6 worm cellular contexts compared by ENCODE assay signal in the genomic region with DNA sequence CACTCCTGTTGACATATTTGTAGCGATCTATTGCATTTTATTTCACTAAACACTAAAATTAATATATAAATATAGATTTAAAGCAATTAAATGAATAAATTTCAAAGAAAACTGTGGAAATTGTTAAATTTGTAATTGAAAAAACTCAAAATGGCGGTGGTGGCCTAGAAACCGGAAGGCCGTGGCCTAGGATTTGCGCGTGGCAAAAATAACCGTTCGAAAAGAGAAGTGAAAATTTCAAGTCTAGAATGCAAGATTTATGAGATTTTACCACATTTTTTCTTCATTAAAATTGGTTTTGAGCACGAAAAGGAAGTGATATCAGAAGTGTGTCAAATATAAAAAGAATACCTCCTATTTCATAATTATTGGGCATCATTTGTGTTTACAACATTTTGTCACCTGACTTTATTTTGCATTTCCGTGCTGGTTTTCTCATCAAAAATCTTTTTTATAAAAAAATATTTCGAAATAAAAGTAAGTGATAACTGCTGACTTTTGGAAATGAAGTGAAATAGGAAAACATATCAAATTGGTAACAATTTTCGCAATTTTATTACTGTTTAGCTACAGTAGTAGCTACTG.
TF ChIP-seq lines count a peak whose summit lies in the region.

fli-1 (minus strand) TSS at position 58 of the 585 bp plus-strand sequence.

TF ChIP-seq in whole organism, L1 larva, 84 proteins besides CTCF, POLR2A, EP300 and RAD21 (continued from another document):
- TF ChIP-seq nhr-71 (tag; optimal IDR thresholded peaks at IDR 0.05; lab: Kevin White, UChicago) (peak; percentile 42), lir-3 (tag; optimal IDR thresholded peaks at IDR 0.05; lab: Kevin White, UChicago; ENCODE audit: poor library complexity) (peak; percentile 38), fkh-8 (tag; optimal IDR thresholded peaks at IDR 0.05; lab: Kevin White, UChicago) (peak; percentile 11), dsc-1 (tag; optimal IDR thresholded peaks at IDR 0.05; lab: Kevin White, UChicago) (peak; percentile 3), swsn-7 (tag; optimal IDR thresholded peaks at IDR 0.05; lab: Kevin White, UChicago) (peak; percentile 5), hpl-2 (GFP tag; optimal IDR thresholded peaks at IDR 0.05; lab: Kevin White, UChicago) (no peak), dpl-1 (GFP tag; optimal IDR thresholded peaks at IDR 0.05; lab: Kevin White, UChicago) (peak in 1 of 3 experiments; percentile 36), unc-98 (GFP tag; IDR thresholded peaks at IDR 0.05; lab: Robert Waterston, UW) (0 out of 2 replicates have a peak, but pooled peaks have one; percentile 13), snu-23 (GFP tag; optimal IDR thresholded peaks at IDR 0.05; lab: Kevin White, UChicago) (peak; percentile 28), skn-1 (tag; optimal IDR thresholded peaks at IDR 0.05; lab: Kevin White, UChicago) (peak; percentile 16), blmp-1 (tag; optimal IDR thresholded peaks at IDR 0.05; lab: Kevin White, UChicago) (peak; percentile 22), mab-9 (GFP tag; IDR thresholded peaks at IDR 0.05; lab: Robert Waterston, UW) (no peak), efl-3 (GFP tag; optimal IDR thresholded peaks at IDR 0.05; lab: Kevin White, UChicago) (no peak), unc-130 (tag; optimal IDR thresholded peaks at IDR 0.05; lab: Kevin White, UChicago) (no peak), ceh-90 (tag; optimal IDR thresholded peaks at IDR 0.05; lab: Kevin White, UChicago) (peak; percentile 60), lsy-2 (tag; optimal IDR thresholded peaks at IDR 0.05; lab: Kevin White, UChicago) (peak; percentile 7 to 33), lin-35 (GFP tag; optimal IDR thresholded peaks at IDR 0.05; lab: Kevin White, UChicago) (peak in 1 of 2 experiments; percentile 32), rnt-1 (tag; optimal IDR thresholded peaks at IDR 0.05; lab: Kevin White, UChicago) (peak; percentile 77), irx-1 (tag; optimal IDR thresholded peaks at IDR 0.05; lab: Kevin White, UChicago) (no peak), lin-14 (GFP tag; optimal IDR thresholded peaks at IDR 0.05; lab: Kevin White, UChicago) (peak; percentile 82)
TF ChIP-seq in whole organism, L1 larva: peak in this region for 20.

TF ChIP-seq in whole organism, L2 larva, 48 proteins besides CTCF, POLR2A, EP300 and RAD21 (continued from another document):
- no peak for TF ChIP-seq sma-3 (GFP tag; optimal IDR thresholded peaks at IDR 0.05; lab: Kevin White, UChicago)
- TF ChIP-seq nhr-6 (tag; optimal IDR thresholded peaks at IDR 0.05; lab: Kevin White, UChicago), result no peak
- TF ChIP-seq elt-3 (tag; optimal IDR thresholded peaks at IDR 0.05; lab: Kevin White, UChicago), result no peak
- TF ChIP-seq lin-13 (GFP tag; optimal IDR thresholded peaks at IDR 0.05; lab: Kevin White, UChicago), result no peak
- TF ChIP-seq sma-9 (GFP tag; optimal IDR thresholded peaks at IDR 0.05; lab: Kevin White, UChicago), result no peak
- no peak for TF ChIP-seq sma-9 (tag; optimal IDR thresholded peaks at IDR 0.05; lab: Kevin White, UChicago)

TF ChIP-seq in whole organism, L3 larva, 47 proteins besides CTCF, POLR2A, EP300 and RAD21 (continued from another document and continues in another):
- TF ChIP-seq snpc-4 (tag; optimal IDR thresholded peaks at IDR 0.05; lab: Kevin White, UChicago) (peak; percentile 14), elt-2 (tag; optimal IDR thresholded peaks at IDR 0.05; lab: Kevin White, UChicago) (no peak), nhr-237 (tag; optimal IDR thresholded peaks at IDR 0.05; lab: Kevin White, UChicago) (no peak), ZK546.5 (tag; optimal IDR thresholded peaks at IDR 0.05; lab: Kevin White, UChicago) (no peak), ceh-28 (tag; optimal IDR thresholded peaks at IDR 0.05; lab: Kevin White, UChicago) (no peak), tbx-2 (tag; optimal IDR thresholded peaks at IDR 0.05; lab: Kevin White, UChicago) (no peak), elt-1 (tag; optimal IDR thresholded peaks at IDR 0.05; lab: Kevin White, UChicago) (no peak), ceh-16 (tag; optimal IDR thresholded peaks at IDR 0.05; lab: Kevin White, UChicago) (no peak), nhr-23 (tag; optimal IDR thresholded peaks at IDR 0.05; lab: Kevin White, UChicago) (no peak), egl-5 (tag; optimal IDR thresholded peaks at IDR 0.05; lab: Kevin White, UChicago) (no peak), lsy-12 (tag; optimal IDR thresholded peaks at IDR 0.05; lab: Kevin White, UChicago) (no peak), unc-62 (GFP tag; optimal IDR thresholded peaks at IDR 0.05; lab: Kevin White, UChicago) (no peak), nhr-12 (tag; optimal IDR thresholded peaks at IDR 0.05; lab: Kevin White, UChicago) (no peak), lin-39 (tag; optimal IDR thresholded peaks at IDR 0.05; lab: Kevin White, UChicago) (no peak), egl-27 (tag; optimal IDR thresholded peaks at IDR 0.05; lab: Kevin White, UChicago) (no peak), nhr-43 (tag; optimal IDR thresholded peaks at IDR 0.05; lab: Kevin White, UChicago; ENCODE audit: poor library complexity, severe bottlenecking) (peak; percentile 3), pha-4 (tag; optimal IDR thresholded peaks at IDR 0.05; lab: Kevin White, UChicago) (peak; percentile 11), ama-1 (optimal IDR thresholded peaks at IDR 0.05; lab: Kevin White, UChicago) (no peak), nfya-1 (tag; optimal IDR thresholded peaks at IDR 0.05; lab: Kevin White, UChicago; ENCODE audit: insufficient read depth) (peak; percentile 24), nhr-11 (tag; optimal IDR thresholded peaks at IDR 0.05; lab: Kevin White, UChicago) (no peak), aly-2 (tag; optimal IDR thresholded peaks at IDR 0.05; lab: Kevin White, UChicago) (no peak), sea-2 (GFP tag; optimal IDR thresholded peaks at IDR 0.05; lab: Kevin White, UChicago) (no peak), daf-12 (tag; optimal IDR thresholded peaks at IDR 0.05; lab: Kevin White, UChicago) (no peak), unc-39 (tag; optimal IDR thresholded peaks at IDR 0.05; lab: Kevin White, UChicago) (no peak), eor-1 (tag; optimal IDR thresholded peaks at IDR 0.05; lab: Kevin White, UChicago) (no peak), zag-1 (tag; optimal IDR thresholded peaks at IDR 0.05; lab: Kevin White, UChicago) (no peak)

TF ChIP-seq in whole organism, L4 larva, 104 proteins besides CTCF, POLR2A, EP300 and RAD21 (continued from another document and continues in another):
- TF ChIP-seq daf-19 (GFP tag; conservative IDR thresholded peaks at IDR 0.05; lab: Robert Waterston, UW) (no peak), mep-1 (tag; optimal IDR thresholded peaks at IDR 0.05; lab: Kevin White, UChicago) (peak; percentile 7), madf-5 (GFP tag; IDR thresholded peaks at IDR 0.05; lab: Robert Waterston, UW) (no peak), sdz-12 (GFP tag; optimal IDR thresholded peaks at IDR 0.05; lab: Kevin White, UChicago) (no peak), jun-1 (tag; optimal IDR thresholded peaks at IDR 0.05; lab: Kevin White, UChicago) (no peak), nhr-25 (tag; optimal IDR thresholded peaks at IDR 0.05; lab: Kevin White, UChicago; ENCODE audit: borderline replicate concordance, insufficient read depth) (no peak), nhr-48 (tag; optimal IDR thresholded peaks at IDR 0.05; lab: Kevin White, UChicago) (no peak), aly-2 (tag; optimal IDR thresholded peaks at IDR 0.05; lab: Kevin White, UChicago) (no peak), lim-7 (GFP tag; IDR thresholded peaks at IDR 0.05; lab: Robert Waterston, UW) (no peak), dpl-1 (GFP tag; optimal IDR thresholded peaks at IDR 0.05; lab: Kevin White, UChicago) (peak; percentile 39), hif-1 (tag; optimal IDR thresholded peaks at IDR 0.05; lab: Kevin White, UChicago) (peak in 1 of 2 experiments; percentile 66), unc-62 (GFP tag; optimal IDR thresholded peaks at IDR 0.05 in 1 of 2; lab: Kevin White, UChicago) (no peak), unc-62 (tag; optimal IDR thresholded peaks at IDR 0.05; lab: Kevin White, UChicago) (no peak), aha-1 (tag; lab: Kevin White, UChicago) (no peak), saeg-2 (GFP tag; IDR thresholded peaks at IDR 0.05; lab: Robert Waterston, UW) (no peak), F49E8.2 (tag; optimal IDR thresholded peaks at IDR 0.05; lab: Kevin White, UChicago; ENCODE audit: borderline replicate concordance) (no peak), dve-1 (tag; optimal IDR thresholded peaks at IDR 0.05; lab: Kevin White, UChicago; ENCODE audit: insufficient read depth) (no peak), ceh-44 (GFP tag; IDR thresholded peaks at IDR 0.05; lab: Robert Waterston, UW) (no peak), ceh-82 (tag; optimal IDR thresholded peaks at IDR 0.05; lab: Kevin White, UChicago) (no peak), set-16 (GFP tag; IDR thresholded peaks at IDR 0.05; lab: Robert Waterston, UW) (no peak), Y48G9A.11 (GFP tag; IDR thresholded peaks at IDR 0.05; lab: Robert Waterston, UW) (0 out of 2 replicates have a peak, but pooled peaks have one; percentile 27), F37D6.2 (tag; optimal IDR thresholded peaks at IDR 0.05; lab: Kevin White, UChicago) (no peak), mdl-1 (tag; optimal IDR thresholded peaks at IDR 0.05; lab: Kevin White, UChicago) (no peak), madf-9 (GFP tag; conservative IDR thresholded peaks at IDR 0.05; lab: Robert Waterston, UW) (no peak), lsy-2 (tag; optimal IDR thresholded peaks at IDR 0.05; lab: Kevin White, UChicago) (peak in 1 of 2 experiments; percentile 35), ZK337.2 (GFP tag; IDR thresholded peaks at IDR 0.05; lab: Robert Waterston, UW) (no peak), egl-43 (GFP tag; IDR thresholded peaks at IDR 0.05; lab: Robert Waterston, UW) (no peak)

TF ChIP-seq in whole organism, late embryonic, 69 proteins besides CTCF, POLR2A, EP300 and RAD21 (continued from another document):
- TF ChIP-seq ceh-45 (GFP tag; IDR thresholded peaks at IDR 0.05; lab: Robert Waterston, UW), result no peak
- TF ChIP-seq eyg-1 (tag; optimal IDR thresholded peaks at IDR 0.05; lab: Kevin White, UChicago), result no peak
- no peak for TF ChIP-seq ceh-14 (tag; optimal IDR thresholded peaks at IDR 0.05; lab: Kevin White, UChicago)
- no peak for TF ChIP-seq odd-2 (tag; optimal IDR thresholded peaks at IDR 0.05; lab: Kevin White, UChicago)
- no peak for TF ChIP-seq unc-55 (GFP tag; optimal IDR thresholded peaks at IDR 0.05; lab: Kevin White, UChicago)
- no peak for TF ChIP-seq K09A11.1 (tag; optimal IDR thresholded peaks at IDR 0.05; lab: Kevin White, UChicago; ENCODE audit: insufficient read depth)
- TF ChIP-seq sox-2 (GFP tag; IDR thresholded peaks at IDR 0.05; lab: Robert Waterston, UW), result no peak
- peak; percentile 6 for TF ChIP-seq tbx-2 (tag; optimal IDR thresholded peaks at IDR 0.05; lab: Kevin White, UChicago)
- TF ChIP-seq hlh-15 (tag; optimal IDR thresholded peaks at IDR 0.05; lab: Kevin White, UChicago), result no peak
- TF ChIP-seq pax-1 (tag; optimal IDR thresholded peaks at IDR 0.05; lab: Kevin White, UChicago), result no peak
- no peak for TF ChIP-seq syd-9 (tag; optimal IDR thresholded peaks at IDR 0.05; lab: Kevin White, UChicago)
- TF ChIP-seq tbx-7 (tag; optimal IDR thresholded peaks at IDR 0.05; lab: Kevin White, UChicago), result peak; percentile 4
- TF ChIP-seq ref-2 (tag; optimal IDR thresholded peaks at IDR 0.05; lab: Kevin White, UChicago), result no peak
- TF ChIP-seq fax-1 (tag; optimal IDR thresholded peaks at IDR 0.05; lab: Kevin White, UChicago), result no peak
- TF ChIP-seq nhr-232 (tag; optimal IDR thresholded peaks at IDR 0.05; lab: Kevin White, UChicago), result no peak
- peak; percentile 29 for TF ChIP-seq ets-4 (tag; optimal IDR thresholded peaks at IDR 0.05; lab: Kevin White, UChicago)
- TF ChIP-seq F13H6.1 (tag; optimal IDR thresholded peaks at IDR 0.05; lab: Kevin White, UChicago), result no peak
- TF ChIP-seq pha-4 (tag; optimal IDR thresholded peaks at IDR 0.05; lab: Kevin White, UChicago), result no peak
- no peak for TF ChIP-seq pqm-1 (tag; optimal IDR thresholded peaks at IDR 0.05; lab: Kevin White, UChicago)
- TF ChIP-seq ceh-24 (tag; optimal IDR thresholded peaks at IDR 0.05; lab: Kevin White, UChicago), result no peak
- TF ChIP-seq T23F11.4 (GFP tag; optimal IDR thresholded peaks at IDR 0.05; lab: Kevin White, UChicago), result no peak
- TF ChIP-seq ceh-31 (tag; optimal IDR thresholded peaks at IDR 0.05; lab: Kevin White, UChicago), result peak; percentile 49
- TF ChIP-seq pha-2 (tag; optimal IDR thresholded peaks at IDR 0.05; lab: Kevin White, UChicago), result no peak
- TF ChIP-seq ama-1 (optimal IDR thresholded peaks at IDR 0.05; lab: Kevin White, UChicago), result no peak
- no peak for TF ChIP-seq sox-4 (tag; optimal IDR thresholded peaks at IDR 0.05; lab: Kevin White, UChicago)
- no peak for TF ChIP-seq npax-4 (tag; optimal IDR thresholded peaks at IDR 0.05; lab: Kevin White, UChicago)
- no peak for TF ChIP-seq fkh-6 (tag; optimal IDR thresholded peaks at IDR 0.05; lab: Kevin White, UChicago)
- TF ChIP-seq hlh-6 (tag; optimal IDR thresholded peaks at IDR 0.05; lab: Kevin White, UChicago), result no peak
- peak; percentile 53 for TF ChIP-seq ceh-2 (tag; optimal IDR thresholded peaks at IDR 0.05; lab: Kevin White, UChicago)

TF ChIP-seq in whole organism, young adult, 124 proteins besides CTCF, POLR2A, EP300 and RAD21 (continued from another document):
- peak; percentile 72; the same call in 1 of the 2 replicates for TF ChIP-seq cebp-1 (GFP tag; IDR thresholded peaks at IDR 0.05; lab: Robert Waterston, UW)
- TF ChIP-seq cebp-1 (tag; optimal IDR thresholded peaks at IDR 0.05; lab: Kevin White, UChicago), result peak; percentile 90
- TF ChIP-seq C17E4.6 (GFP tag; IDR thresholded peaks at IDR 0.05; lab: Robert Waterston, UW), result no peak
- TF ChIP-seq ztf-28 (GFP tag; IDR thresholded peaks at IDR 0.05; lab: Robert Waterston, UW), result peak; percentile 91
- TF ChIP-seq madf-8 (GFP tag; conservative IDR thresholded peaks at IDR 0.05; lab: Robert Waterston, UW), result peak; percentile 97
- TF ChIP-seq dpl-1 (GFP tag; optimal IDR thresholded peaks at IDR 0.05; lab: Kevin White, UChicago), result peak; percentile 72
- no peak for TF ChIP-seq F37B4.10 (GFP tag; IDR thresholded peaks at IDR 0.05; lab: Robert Waterston, UW)
- TF ChIP-seq ama-1 (optimal IDR thresholded peaks at IDR 0.05; lab: Kevin White, UChicago), result no peak
- TF ChIP-seq ama-1 (GFP tag; optimal IDR thresholded peaks at IDR 0.05; lab: Kevin White, UChicago), result no peak
- peak; percentile 74 for TF ChIP-seq lsl-1 (GFP tag; optimal IDR thresholded peaks at IDR 0.05; lab: Kevin White, UChicago)
- peak; percentile 75 for TF ChIP-seq F33H1.4 (GFP tag; IDR thresholded peaks at IDR 0.05; lab: Robert Waterston, UW)
- peak; percentile 35 for TF ChIP-seq tbp1 (GFP tag; optimal IDR thresholded peaks at IDR 0.05; lab: Kevin White, UChicago)
- TF ChIP-seq unc-62 (GFP tag; optimal IDR thresholded peaks at IDR 0.05; lab: Kevin White, UChicago), result no peak
- TF ChIP-seq snpc-4 (GFP tag; optimal IDR thresholded peaks at IDR 0.05; lab: Kevin White, UChicago), result no peak
- TF ChIP-seq snpc-4 (tag; optimal IDR thresholded peaks at IDR 0.05; lab: Kevin White, UChicago), result peak in 1 of 4 experiments; percentile 21
- peak; percentile 48 for TF ChIP-seq ztf-18 (tag; optimal IDR thresholded peaks at IDR 0.05; lab: Kevin White, UChicago)
- TF ChIP-seq snpc-3.4 (tag; optimal IDR thresholded peaks at IDR 0.05; lab: Kevin White, UChicago), result peak; percentile 68
- TF ChIP-seq tlf-1 (GFP tag; optimal IDR thresholded peaks at IDR 0.05; lab: Kevin White, UChicago), result peak; percentile 16
- peak; percentile 16 for TF ChIP-seq snpc-1.3 (tag; optimal IDR thresholded peaks at IDR 0.05; lab: Kevin White, UChicago; ENCODE audit: insufficient read depth)
- peak; percentile 68; the same call in 1 of the 2 replicates for TF ChIP-seq B0019.2 (GFP tag; conservative IDR thresholded peaks at IDR 0.05; lab: Robert Waterston, UW)
- TF ChIP-seq unc-130 (GFP tag; optimal IDR thresholded peaks at IDR 0.05; lab: Kevin White, UChicago), result peak; percentile 88
- no peak for TF ChIP-seq gei-17 (GFP tag; optimal IDR thresholded peaks at IDR 0.05; lab: Kevin White, UChicago)
- 0 out of 2 replicates have a peak, but pooled peaks have one; percentile 36 for TF ChIP-seq Y79H2A.3 (GFP tag; conservative IDR thresholded peaks at IDR 0.05; lab: Robert Waterston, UW)
